Worm (Caenorhabditis elegans): ENCODE results near the gene F49C5.16.
A peak's percentile ranks its signal among the peaks of the same experiment; 100 is the strongest.

F49C5.16 gene

ce11 chrII:12547547-12547946 lies at the start of gene F49C5.16:
Gene F49C5.16, plus strand, starts transcription at chrII:12547847.
- TF ChIP-seq pqm-1 (tag; optimal IDR thresholded peaks at IDR 0.05) (no peak), nhr-23 (tag; optimal IDR thresholded peaks at IDR 0.05) (no peak), pha-4 (tag; optimal IDR thresholded peaks at IDR 0.05) (no peak)

ce11 chrII:12499969-12500368 lies 47.7 kb upstream of the F49C5.16 start:
- TF ChIP-seq lin-15B (tag; optimal IDR thresholded peaks at IDR 0.05), result no peak
- TF ChIP-seq fkh-10 (GFP tag; optimal IDR thresholded peaks at IDR 0.05), result peak; percentile 2
- TF ChIP-seq zag-1 (tag; optimal IDR thresholded peaks at IDR 0.05), result no peak

ce11 chrII:12502784-12503183 lies 44.9 kb upstream of the F49C5.16 start, which contains the start of gene ador-1:
Gene ador-1, minus strand, starts transcription at chrII:12502884.
- TF ChIP-seq R02D3.7 (tag; optimal IDR thresholded peaks at IDR 0.05) (no peak), fos-1 (tag; optimal IDR thresholded peaks at IDR 0.05) (no peak), ZK546.5 (tag; optimal IDR thresholded peaks at IDR 0.05) (no peak), eor-1 (tag; optimal IDR thresholded peaks at IDR 0.05) (no peak), aly-2 (tag; optimal IDR thresholded peaks at IDR 0.05) (no peak), nhr-28 (tag; optimal IDR thresholded peaks at IDR 0.05) (no peak), nhr-23 (tag; optimal IDR thresholded peaks at IDR 0.05) (no peak), zag-1 (tag; optimal IDR thresholded peaks at IDR 0.05) (no peak), unc-39 (tag; optimal IDR thresholded peaks at IDR 0.05) (no peak), nfya-1 (tag; optimal IDR thresholded peaks at IDR 0.05; ENCODE audit: insufficient read depth) (no peak)

ce11 chrII:12506511-12506910 lies 41.1 kb upstream of the F49C5.16 start:
- peak; percentile 10 for TF ChIP-seq nhr-11 (tag; optimal IDR thresholded peaks at IDR 0.05)
- no peak for TF ChIP-seq ceh-82 (tag; optimal IDR thresholded peaks at IDR 0.05)

ce11 chrII:12507038-12507437 lies 40.6 kb upstream of the F49C5.16 start, which contains the start of gene srh-68:
Gene srh-68, plus strand, starts transcription at chrII:12507338.
- TF ChIP-seq pha-4 (tag; optimal IDR thresholded peaks at IDR 0.05), result no peak

- TF ChIP-seq ceh-28 (tag; optimal IDR thresholded peaks at IDR 0.05) (no peak), nhr-76 (tag; optimal IDR thresholded peaks at IDR 0.05) (no peak), nfya-1 (tag; optimal IDR thresholded peaks at IDR 0.05; ENCODE audit: insufficient read depth) (no peak), nhr-28 (tag; optimal IDR thresholded peaks at IDR 0.05) (no peak), zag-1 (tag; optimal IDR thresholded peaks at IDR 0.05) (no peak), nhr-23 (tag; optimal IDR thresholded peaks at IDR 0.05) (no peak), mdl-1 (tag; optimal IDR thresholded peaks at IDR 0.05) (no peak), daf-12 (tag; optimal IDR thresholded peaks at IDR 0.05) (no peak), elt-1 (tag; optimal IDR thresholded peaks at IDR 0.05) (no peak), pha-4 (tag; optimal IDR thresholded peaks at IDR 0.05) (no peak), nhr-43 (tag; optimal IDR thresholded peaks at IDR 0.05; ENCODE audit: poor library complexity, severe bottlenecking) (no peak), fkh-10 (GFP tag; optimal IDR thresholded peaks at IDR 0.05) (no peak), ceh-9 (tag; optimal IDR thresholded peaks at IDR 0.05) (no peak), egl-5 (tag; optimal IDR thresholded peaks at IDR 0.05) (no peak), nhr-25 (tag; optimal IDR thresholded peaks at IDR 0.05) (no peak)
Measured at ce11 chrII:12508650-12509049, 39.0 kb upstream of the F49C5.16 start, which contains the start of gene srh-67. Gene srh-67, plus strand, starts transcription at chrII:12508950.

ce11 chrII:12511866-12512265 lies 35.8 kb upstream of the F49C5.16 start, which contains the start of gene srh-73:
Gene srh-73, plus strand, starts transcription at chrII:12512166.
- TF ChIP-seq ztf-4 (tag; optimal IDR thresholded peaks at IDR 0.05) (no peak), aly-2 (tag; optimal IDR thresholded peaks at IDR 0.05) (no peak), fos-1 (tag; optimal IDR thresholded peaks at IDR 0.05) (no peak), nhr-67 (tag; optimal IDR thresholded peaks at IDR 0.05) (no peak), nhr-43 (tag; optimal IDR thresholded peaks at IDR 0.05; ENCODE audit: poor library complexity, severe bottlenecking) (no peak), eor-1 (tag; optimal IDR thresholded peaks at IDR 0.05) (no peak), elt-2 (tag; optimal IDR thresholded peaks at IDR 0.05) (no peak), nfya-1 (tag; optimal IDR thresholded peaks at IDR 0.05; ENCODE audit: insufficient read depth) (no peak), lsy-12 (tag; optimal IDR thresholded peaks at IDR 0.05) (no peak), skn-1 (tag; optimal IDR thresholded peaks at IDR 0.05) (no peak), ceh-16 (tag; optimal IDR thresholded peaks at IDR 0.05) (no peak), nhr-23 (tag; optimal IDR thresholded peaks at IDR 0.05) (no peak), lin-15B (tag; optimal IDR thresholded peaks at IDR 0.05) (no peak), nhr-28 (tag; optimal IDR thresholded peaks at IDR 0.05) (no peak), ZK546.5 (tag; optimal IDR thresholded peaks at IDR 0.05) (no peak)
